Fruit fly (Drosophila melanogaster) whole organism, adult: ENCODE measurements around the gene CG11878.
A peak's percentile ranks its signal among the peaks of the same experiment; 100 is the strongest.

Experiments
- CG11617 ChIP-seq: fragments of 200-800 bp; sonication (Bioruptor generic); optimal IDR thresholded peaks from 2 replicates; lab custom pipeline; 2017; ENCODE audit warnings: mild to moderate bottlenecking, missing biosample characterization, missing genetic modification reagents, missing genetic modification characterization
- CG12768 ChIP-seq: fragments of 200-800 bp; sonication (Bioruptor generic); optimal IDR thresholded peaks from 2 replicates; lab custom pipeline; 2017; ENCODE audit warnings: missing biosample characterization, missing genetic modification characterization, mild to moderate bottlenecking, moderate library complexity, missing genetic modification reagents
- CG14711 ChIP-seq: fragments of 200-800 bp; sonication (Bioruptor generic); optimal IDR thresholded peaks from 2 replicates; lab custom pipeline; 2018; ENCODE audit warnings: missing biosample characterization, mild to moderate bottlenecking, missing genetic modification characterization, moderate library complexity
- CG1620 ChIP-seq: fragments of 200-800 bp; sonication (Bioruptor generic); optimal IDR thresholded peaks from 2 replicates; lab custom pipeline; 2016; ENCODE audit warnings: missing biosample characterization, missing genetic modification characterization
- CG33017 ChIP-seq: fragments of 200-800 bp; sonication (Bioruptor generic); optimal IDR thresholded peaks from 2 replicates; lab custom pipeline; 2018; ENCODE audit warnings: missing biosample characterization, mild to moderate bottlenecking, missing genetic modification characterization, moderate library complexity
- CG5204 ChIP-seq: fragments of 200-800 bp; sonication (Bioruptor generic); optimal IDR thresholded peaks from 2 replicates; lab custom pipeline; 2016; ENCODE audit warnings: missing biosample characterization, missing genetic modification characterization
- CG7045 ChIP-seq: fragments of 200-800 bp; sonication (Bioruptor generic); optimal IDR thresholded peaks from 2 replicates; lab custom pipeline; 2017; ENCODE audit warnings: missing biosample characterization, mild to moderate bottlenecking, missing genetic modification characterization
- CG7101 ChIP-seq: fragments of 200-800 bp; sonication (Bioruptor generic); optimal IDR thresholded peaks from 2 replicates; lab custom pipeline; 2018; ENCODE audit warnings: missing biosample characterization, mild to moderate bottlenecking, missing genetic modification characterization, moderate library complexity
- Clk ChIP-seq: fragments of 200-800 bp; sonication (Bioruptor generic); optimal IDR thresholded peaks from 2 replicates; lab custom pipeline; 2017; ENCODE audit warnings: missing biosample characterization, missing genetic modification characterization
- Crg-1 ChIP-seq: fragments of 200-800 bp; sonication (Bioruptor generic); optimal IDR thresholded peaks from 2 replicates; lab custom pipeline; 2016; ENCODE audit warnings: missing biosample characterization, missing genetic modification characterization
- Hr96 ChIP-seq: fragments of 200-800 bp; sonication (Bioruptor generic); optimal IDR thresholded peaks from 2 replicates; lab custom pipeline; 2016; ENCODE audit warnings: missing biosample characterization, missing genetic modification characterization
- Mnt ChIP-seq: fragments of 200-800 bp; sonication (Bioruptor generic); optimal IDR thresholded peaks from 2 replicates; lab custom pipeline; 2016; ENCODE audit warnings: missing biosample characterization, mild to moderate bottlenecking, missing genetic modification characterization
- bab1 ChIP-seq: fragments of 200-800 bp; sonication (Bioruptor generic); optimal IDR thresholded peaks from 3 replicates; lab custom pipeline; 2019; ENCODE audit warnings: missing biosample characterization, mild to moderate bottlenecking, missing genetic modification characterization, moderate library complexity
- cic ChIP-seq: fragments of 200-800 bp; sonication (Bioruptor generic); optimal IDR thresholded peaks from 2 replicates; lab custom pipeline; 2017; ENCODE audit warnings: missing biosample characterization, mild to moderate bottlenecking, missing genetic modification characterization, moderate library complexity
- cnc ChIP-seq, 2 experiments: fragments of >200 bp; optimal IDR thresholded peaks; 2 replicates each; lab custom pipeline; 2017
- kay ChIP-seq: fragments of 200-800 bp; sonication (Bioruptor generic); peaks from one replicate; lab custom pipeline; 2016; ENCODE audit warnings: missing biosample characterization, missing genetic modification characterization, borderline replicate concordance
- ovo ChIP-seq: fragments of 200-800 bp; sonication (Bioruptor generic); optimal IDR thresholded peaks from 2 replicates; lab custom pipeline; 2016; ENCODE audit warnings: missing biosample characterization, missing genetic modification characterization
- pad ChIP-seq: fragments of 200-800 bp; sonication (Bioruptor generic); optimal IDR thresholded peaks from 3 replicates; lab custom pipeline; 2017; ENCODE audit warnings: missing biosample characterization, missing genetic modification characterization, mild to moderate bottlenecking, moderate library complexity, missing genetic modification reagents
- tj ChIP-seq: fragments of 200-800 bp; sonication (Bioruptor generic); optimal IDR thresholded peaks from 3 replicates; lab custom pipeline; 2017; ENCODE audit warnings: missing biosample characterization, mild to moderate bottlenecking, missing genetic modification characterization, moderate library complexity
- toe ChIP-seq: fragments of 200-800 bp; sonication (Bioruptor generic); optimal IDR thresholded peaks from 2 replicates; lab custom pipeline; 2016; ENCODE audit warnings: missing biosample characterization, missing genetic modification characterization

Gene CG11878

dm6 chr3R:25295320-25296020 lies 21.8 kb downstream of the CG11878 start, which contains the start of gene CG31102:
Gene CG31102, minus strand, starts transcription at chr3R:25295594.
- TF ChIP-seq tj (GFP tag; lab: Kevin White, UChicago) = no peak
- TF ChIP-seq CG5204 = no peak
- TF ChIP-seq bab1 (GFP tag; lab: Kevin White, UChicago) = no peak
- TF ChIP-seq CG12768 = peak; percentile 52
- TF ChIP-seq Mnt (GFP tag; lab: Kevin White, UChicago) = peak; percentile 85
- peak; percentile 91 for TF ChIP-seq cic (GFP tag; lab: Kevin White, UChicago)
- peak; percentile 75 for TF ChIP-seq kay (GFP tag; lab: Kevin White, UChicago)
- no peak for TF ChIP-seq Crg-1 (GFP tag; lab: Kevin White, UChicago)
- TF ChIP-seq CG33017 (tag; lab: Kevin White, UChicago) = peak; percentile 53
- peak; percentile 73 for TF ChIP-seq Hr96
- peak; percentile 31 for TF ChIP-seq toe (GFP tag; lab: Kevin White, UChicago)

- TF ChIP-seq pad (GFP tag; lab: Kevin White, UChicago) = no peak
- TF ChIP-seq CG1620 (GFP tag; lab: Kevin White, UChicago) = no peak
- TF ChIP-seq cic (GFP tag; lab: Kevin White, UChicago) = no peak
- no peak for TF ChIP-seq ovo
- TF ChIP-seq Hr96 = no peak
- TF ChIP-seq cnc (optimal IDR thresholded peaks at IDR 0.05; lab: Kevin White, UChicago) = no peak
- no peak for TF ChIP-seq toe (GFP tag; lab: Kevin White, UChicago)
- no peak for TF ChIP-seq CG5204
- TF ChIP-seq tj (GFP tag; lab: Kevin White, UChicago) = no peak
- TF ChIP-seq kay (GFP tag; lab: Kevin White, UChicago) = no peak
- TF ChIP-seq Clk (GFP tag; lab: Kevin White, UChicago) = no peak
- TF ChIP-seq CG14711 (tag; lab: Kevin White, UChicago) = no peak
- no peak for TF ChIP-seq bab1 (GFP tag; lab: Kevin White, UChicago)
- TF ChIP-seq CG7101 (tag; lab: Kevin White, UChicago) = no peak
- no peak for TF ChIP-seq CG11617
- no peak for TF ChIP-seq CG12768
- TF ChIP-seq CG33017 (tag; lab: Kevin White, UChicago) = no peak
- TF ChIP-seq Crg-1 (GFP tag; lab: Kevin White, UChicago) = no peak
- no peak for TF ChIP-seq Mnt (GFP tag; lab: Kevin White, UChicago)
- no peak for TF ChIP-seq CG7045 (GFP tag; lab: Kevin White, UChicago)
Observed at dm6 chr3R:25297678-25298077, 24.0 kb downstream of the CG11878 start, which contains the start of gene CG31097. Gene CG31097, minus strand, starts transcription at chr3R:25297778.

DNA sequence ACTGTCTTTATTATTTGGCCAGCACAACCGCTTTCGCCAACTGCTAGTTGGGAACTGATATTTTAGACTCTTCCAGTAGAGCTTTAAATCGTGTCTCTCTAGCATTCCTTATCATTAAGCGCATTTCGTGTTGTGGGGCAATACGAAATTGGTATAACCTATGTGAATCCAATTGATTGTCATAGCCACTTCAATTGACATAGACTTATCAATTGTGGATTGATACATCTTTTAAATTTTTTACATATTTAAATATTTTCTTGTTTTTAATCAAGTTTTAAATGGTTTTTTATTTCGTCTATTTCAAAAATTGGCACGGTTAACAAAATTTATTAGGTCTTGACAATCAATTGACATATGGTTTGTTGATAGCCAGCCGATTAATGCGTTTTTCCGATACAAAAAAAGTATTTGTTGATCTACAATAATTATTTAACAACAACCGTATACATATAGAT lies 25.9 kb downstream of the CG11878 start, which contains the start of gene CG31288:
CG31288 (minus strand) TSS at position 51 of the 458 bp plus-strand sequence.
- TF ChIP-seq kay (GFP tag; lab: Kevin White, UChicago) = peak; percentile 90
- TF ChIP-seq bab1 (GFP tag; lab: Kevin White, UChicago) = no peak

DNA sequence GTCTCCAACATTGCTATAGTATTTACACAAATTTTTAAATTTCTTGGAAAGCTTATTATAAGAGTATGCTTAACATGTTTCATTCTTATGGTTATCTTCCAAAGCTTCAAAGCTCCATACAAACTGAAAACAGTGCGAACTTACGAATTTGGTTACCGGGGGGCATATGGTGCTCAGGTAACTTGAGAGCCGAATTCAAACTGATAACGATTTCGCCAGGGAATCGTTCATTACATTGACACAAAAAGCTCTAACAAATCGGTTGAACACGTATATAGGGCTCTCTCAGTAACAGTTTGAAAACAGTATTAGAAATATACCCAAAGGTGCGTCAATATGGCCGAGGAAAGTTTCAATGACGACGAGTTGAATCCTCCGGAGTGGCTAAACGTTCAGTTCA lies 26.9 kb downstream of the CG11878 start, which contains the start of gene CG13659:
CG13659 (plus strand) TSS at position 317 of the 400 bp plus-strand sequence.
- TF ChIP-seq ovo (no peak), Clk (GFP tag; lab: Kevin White, UChicago) (no peak), CG5204 (no peak), CG7045 (GFP tag; lab: Kevin White, UChicago) (no peak), cnc (optimal IDR thresholded peaks at IDR 0.05; lab: Kevin White, UChicago) (no peak), kay (GFP tag; lab: Kevin White, UChicago) (peak; percentile 46), CG12768 (no peak), toe (GFP tag; lab: Kevin White, UChicago) (no peak), cic (GFP tag; lab: Kevin White, UChicago) (no peak)

DNA sequence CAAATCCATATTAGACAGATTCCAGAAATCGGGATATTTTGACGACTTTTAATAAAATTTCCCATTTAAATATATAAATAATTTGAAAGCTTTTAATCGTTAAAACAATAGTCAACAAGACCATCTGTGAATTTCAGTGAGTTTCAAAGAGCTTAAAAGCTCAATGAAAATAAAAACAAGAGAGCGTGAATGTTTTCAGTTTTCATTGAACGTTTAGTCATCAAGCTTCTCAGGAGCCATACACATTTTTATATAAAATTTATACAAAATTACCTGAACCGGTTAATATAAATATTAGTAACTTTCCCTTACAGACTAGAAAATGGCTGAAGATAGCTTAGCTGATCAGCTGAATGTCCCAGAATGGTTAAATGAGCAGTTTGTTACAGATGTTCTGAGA lies 28.6 kb downstream of the CG11878 start, which contains the start of gene CG31370:
CG31370 (plus strand) TSS at position 226 of the 400 bp plus-strand sequence.
- peak; percentile 93 for TF ChIP-seq kay (GFP tag; lab: Kevin White, UChicago)
- TF ChIP-seq CG7045 (GFP tag; lab: Kevin White, UChicago) = no peak
- TF ChIP-seq cic (GFP tag; lab: Kevin White, UChicago) = peak; percentile 26

- TF ChIP-seq kay (GFP tag; lab: Kevin White, UChicago) (peak; percentile 84), pad (GFP tag; lab: Kevin White, UChicago) (no peak), CG5204 (no peak), Crg-1 (GFP tag; lab: Kevin White, UChicago) (no peak), cnc (optimal IDR thresholded peaks at IDR 0.05; lab: Kevin White, UChicago) (no peak), tj (GFP tag; lab: Kevin White, UChicago) (no peak), cic (GFP tag; lab: Kevin White, UChicago) (peak; percentile 62), CG14711 (tag; lab: Kevin White, UChicago) (no peak)
Observed at dm6 chr3R:25303857-25304440, 30.3 kb downstream of the CG11878 start, which contains the start of gene CG31436. Gene CG31436, plus strand, starts transcription at chr3R:25304137.
